Fruit fly (Drosophila melanogaster) whole organism, prepupa: ENCODE data around the gene CG7091.

ENCODE experiments used
- CG10669 ChIP-seq: fragments of 200-800 bp; sonication (Bioruptor generic); optimal IDR thresholded peaks from 3 replicates; lab custom pipeline; 2018; ENCODE audit warnings: missing biosample characterization, mild to moderate bottlenecking, missing genetic modification characterization, moderate library complexity
- CG11294 ChIP-seq: fragments of 200-800 bp; sonication (Bioruptor generic); IDR thresholded peaks from 2 replicates; pipeline ENCODE4 v1.3.6; 2022; ENCODE audit warnings: missing biosample characterization, missing genetic modification characterization
- CG11762 ChIP-seq: fragments of 200-800 bp; sonication (Bioruptor generic); optimal IDR thresholded peaks from 3 replicates; lab custom pipeline; 2016; ENCODE audit warnings: missing biosample characterization, missing genetic modification characterization; ENCODE audit not compliant: insufficient read depth
- CG11902 ChIP-seq: fragments of 200-800 bp; sonication (Bioruptor generic); optimal IDR thresholded peaks from 3 replicates; lab custom pipeline; 2016; ENCODE audit warnings: missing biosample characterization, missing genetic modification characterization
- CG16779 ChIP-seq: fragments of 200-800 bp; sonication (Bioruptor generic); optimal IDR thresholded peaks from 3 replicates; lab custom pipeline; 2017; ENCODE audit warnings: missing biosample characterization, mild to moderate bottlenecking, missing genetic modification characterization
- CG31627 ChIP-seq: fragments of 200-800 bp; sonication (Bioruptor generic); optimal IDR thresholded peaks from 3 replicates; lab custom pipeline; 2016; ENCODE audit warnings: missing biosample characterization, missing genetic modification characterization
- CG32006 ChIP-seq: fragments of 200-800 bp; sonication (Bioruptor generic); optimal IDR thresholded peaks from 3 replicates; lab custom pipeline; 2017; ENCODE audit warnings: missing biosample characterization, mild to moderate bottlenecking, missing genetic modification characterization
- CG3919 ChIP-seq: fragments of 200-800 bp; sonication (Bioruptor generic); optimal IDR thresholded peaks from 3 replicates; lab custom pipeline; 2016; ENCODE audit warnings: missing biosample characterization, missing genetic modification characterization
- CG4318 ChIP-seq: fragments of 200-800 bp; sonication (Bioruptor generic); optimal IDR thresholded peaks from 3 replicates; lab custom pipeline; 2017; ENCODE audit warnings: missing biosample characterization, mild to moderate bottlenecking, missing genetic modification characterization
- CG6163 ChIP-seq: fragments of 200-800 bp; sonication (Bioruptor generic); IDR thresholded peaks from 3 replicates; pipeline ENCODE4 v1.3.6; 2022; ENCODE audit warnings: missing biosample characterization, missing genetic modification characterization
- CG6276 ChIP-seq: fragments of 200-800 bp; sonication (Bioruptor generic); optimal IDR thresholded peaks from 2 replicates; lab custom pipeline; 2017; ENCODE audit warnings: missing biosample characterization, mild to moderate bottlenecking, missing genetic modification characterization
- CG6792 ChIP-seq: fragments of 200-800 bp; sonication (Bioruptor generic); optimal IDR thresholded peaks from 3 replicates; lab custom pipeline; 2016; ENCODE audit warnings: missing biosample characterization, missing genetic modification characterization
- CG6808 ChIP-seq: fragments of 200-800 bp; sonication (Bioruptor generic); optimal IDR thresholded peaks from 3 replicates; lab custom pipeline; 2017; ENCODE audit warnings: missing biosample characterization, missing genetic modification characterization, mild to moderate bottlenecking, moderate library complexity, missing genetic modification reagents
- CG6854 ChIP-seq: fragments of 200-800 bp; sonication (Bioruptor generic); optimal IDR thresholded peaks from 2 replicates; lab custom pipeline; 2017; ENCODE audit warnings: missing biosample characterization, mild to moderate bottlenecking, missing genetic modification characterization
- CG7368 ChIP-seq: fragments of 200-800 bp; sonication (Bioruptor generic); optimal IDR thresholded peaks from 3 replicates; lab custom pipeline; 2016; ENCODE audit warnings: missing biosample characterization, missing genetic modification characterization
- CG8119 ChIP-seq: fragments of 200-800 bp; sonication (Bioruptor generic); IDR thresholded peaks from 3 replicates; pipeline ENCODE4 v1.3.6; 2022; ENCODE audit warnings: missing biosample characterization, missing genetic modification characterization
- CG8319 ChIP-seq: fragments of 200-800 bp; sonication (Bioruptor generic); optimal IDR thresholded peaks from 3 replicates; lab custom pipeline; 2016; ENCODE audit warnings: missing biosample characterization, missing genetic modification characterization
- CG8632 ChIP-seq: fragments of 200-800 bp; sonication (Bioruptor generic); optimal IDR thresholded peaks from 3 replicates; lab custom pipeline; 2016; ENCODE audit warnings: missing biosample characterization, missing genetic modification characterization
- CG9139 ChIP-seq: fragments of 200-800 bp; sonication (Bioruptor generic); optimal IDR thresholded peaks from 3 replicates; lab custom pipeline; 2017; ENCODE audit warnings: missing biosample characterization, mild to moderate bottlenecking, missing genetic modification characterization
- Eip75B ChIP-seq: fragments of 200-800 bp; sonication (Bioruptor generic); optimal IDR thresholded peaks from 3 replicates; lab custom pipeline; 2016; ENCODE audit warnings: missing biosample characterization, missing genetic modification characterization
- Ets21C ChIP-seq: fragments of 200-800 bp; sonication (Bioruptor generic); optimal IDR thresholded peaks from 3 replicates; lab custom pipeline; 2016; ENCODE audit warnings: missing biosample characterization, missing genetic modification characterization
- Ets96B ChIP-seq: fragments of 200-800 bp; optimal IDR thresholded peaks from 2 replicates; lab custom pipeline; 2019; ENCODE audit warnings: missing biosample characterization, mild to moderate bottlenecking, missing genetic modification characterization, moderate library complexity
- Hr38 ChIP-seq: sonication (Bioruptor generic); optimal IDR thresholded peaks from 2 replicates; lab custom pipeline; 2016; ENCODE audit warnings: missing biosample characterization, missing genetic modification characterization
- Hr39 ChIP-seq: fragments of 200-800 bp; sonication (Bioruptor generic); optimal IDR thresholded peaks from 2 replicates; lab custom pipeline; 2016; ENCODE audit warnings: missing biosample characterization, missing genetic modification characterization
- Hr4 ChIP-seq: fragments of 200-800 bp; sonication (Bioruptor generic); optimal IDR thresholded peaks from 3 replicates; lab custom pipeline; 2016; ENCODE audit warnings: missing biosample characterization, missing genetic modification characterization
- Lpt ChIP-seq: fragments of 200-800 bp; sonication (Bioruptor generic); optimal IDR thresholded peaks from 3 replicates; lab custom pipeline; 2016; ENCODE audit warnings: missing biosample characterization, missing genetic modification characterization
- Met ChIP-seq: fragments of 200-800 bp; sonication (Bioruptor generic); optimal IDR thresholded peaks from 3 replicates; lab custom pipeline; 2016; ENCODE audit warnings: missing biosample characterization, missing genetic modification characterization
- OdsH ChIP-seq: fragments of 200-800 bp; sonication (Bioruptor generic); optimal IDR thresholded peaks from 3 replicates; lab custom pipeline; 2016; ENCODE audit warnings: missing biosample characterization, missing genetic modification characterization
- Smox ChIP-seq: fragments of 200-800 bp; sonication (Bioruptor generic); optimal IDR thresholded peaks from 3 replicates; lab custom pipeline; 2016; ENCODE audit warnings: missing biosample characterization, missing genetic modification characterization
- Sox102F ChIP-seq: fragments of 200-800 bp; sonication (Bioruptor generic); optimal IDR thresholded peaks from 2 replicates; lab custom pipeline; 2016; ENCODE audit warnings: missing biosample characterization, mild to moderate bottlenecking, missing genetic modification characterization
- achi ChIP-seq: fragments of 200-800 bp; sonication (Bioruptor generic); optimal IDR thresholded peaks from 3 replicates; lab custom pipeline; 2016; ENCODE audit warnings: missing biosample characterization, missing genetic modification characterization
- acj6 ChIP-seq: fragments of 200-800 bp; sonication (Bioruptor generic); optimal IDR thresholded peaks from 3 replicates; lab custom pipeline; 2016; ENCODE audit warnings: missing biosample characterization, missing genetic modification characterization
- dac ChIP-seq: fragments of 200-800 bp; sonication (Bioruptor generic); optimal IDR thresholded peaks from 2 replicates; lab custom pipeline; 2017; ENCODE audit warnings: missing biosample characterization, mild to moderate bottlenecking, missing genetic modification characterization
- dsx ChIP-seq: fragments of 200-800 bp; optimal IDR thresholded peaks from 3 replicates; lab custom pipeline; 2019; ENCODE audit warnings: missing biosample characterization, mild to moderate bottlenecking, missing genetic modification characterization, moderate library complexity; ENCODE audit not compliant: poor library complexity, severe bottlenecking
- eg ChIP-seq: fragments of 200-800 bp; sonication (Bioruptor generic); IDR thresholded peaks from 3 replicates; pipeline ENCODE4 v1.3.6; 2022; ENCODE audit warnings: missing biosample characterization, missing genetic modification characterization
- fd59A ChIP-seq: fragments of 200-800 bp; sonication (Bioruptor generic); optimal IDR thresholded peaks from 2 replicates; lab custom pipeline; 2017; ENCODE audit warnings: missing biosample characterization, mild to moderate bottlenecking, missing genetic modification characterization, missing genetic modification reagents
- fd85E ChIP-seq: fragments of 200-800 bp; sonication (Bioruptor generic); optimal IDR thresholded peaks from 3 replicates; lab custom pipeline; 2016; ENCODE audit warnings: missing biosample characterization, missing genetic modification characterization
- fkh ChIP-seq: fragments of 200-800 bp; sonication (Bioruptor generic); optimal IDR thresholded peaks from 3 replicates; lab custom pipeline; 2017; ENCODE audit warnings: missing biosample characterization, mild to moderate bottlenecking, missing genetic modification characterization, moderate library complexity
- lz ChIP-seq: fragments of 200-800 bp; sonication (Bioruptor generic); optimal IDR thresholded peaks from 3 replicates; lab custom pipeline; 2016; ENCODE audit warnings: missing biosample characterization, missing genetic modification characterization
- pdm3 ChIP-seq: fragments of 200-800 bp; sonication (Bioruptor generic); optimal IDR thresholded peaks from 3 replicates; lab custom pipeline; 2016; ENCODE audit warnings: missing biosample characterization, missing genetic modification characterization
- salr ChIP-seq, 2 experiments: fragments of 200-800 bp; sonication (Bioruptor generic); optimal IDR thresholded peaks; 3 replicates each; lab custom pipeline; 2016 to 2018; ENCODE audit warnings: missing biosample characterization in 2 of 2, missing genetic modification characterization in 2 of 2, mild to moderate bottlenecking in 1 of 2
- spab ChIP-seq: fragments of 200-800 bp; sonication (Bioruptor generic); optimal IDR thresholded peaks from 2 replicates; lab custom pipeline; 2017; ENCODE audit warnings: missing biosample characterization, mild to moderate bottlenecking, missing genetic modification characterization, missing genetic modification reagents
- ss ChIP-seq, 2 experiments: fragments of 200-800 bp; sonication (Bioruptor generic); optimal IDR thresholded peaks; 2 replicates in 1 of 2; 3 replicates in 1 of 2; lab custom pipeline; 2017 to 2018; ENCODE audit warnings: mild to moderate bottlenecking in 2 of 2, missing biosample characterization in 2 of 2, missing genetic modification characterization in 2 of 2, moderate library complexity in 1 of 2
- topi ChIP-seq: fragments of 200-800 bp; sonication (Bioruptor generic); optimal IDR thresholded peaks from 3 replicates; lab custom pipeline; 2016; ENCODE audit warnings: missing biosample characterization, missing genetic modification characterization

The CG7091 gene

dm6 chr3R:13012351-13012750 lies 34.6 kb downstream of the CG7091 start (continued):
- TF ChIP-seq CG11294 (GFP tag; lab: Robert Waterston, UW), result peak; percentile 51
- TF ChIP-seq topi (GFP tag; lab: Kevin White, UChicago), result peak; percentile 66
- peak; percentile 50 to 55 for TF ChIP-seq salr (GFP tag; optimal IDR thresholded peaks at IDR 0.05; lab: Kevin White, UChicago)
- TF ChIP-seq dac (GFP tag; lab: Kevin White, UChicago), result peak; percentile 77
- peak; percentile 62 for TF ChIP-seq CG8632
- peak; percentile 77 for TF ChIP-seq CG6276
- peak; percentile 64 for TF ChIP-seq CG9139 (GFP tag; lab: Kevin White, UChicago)
- peak; percentile 58 for TF ChIP-seq Eip75B (GFP tag; lab: Kevin White, UChicago)
- TF ChIP-seq Smox, result peak; percentile 68
- peak; percentile 67 for TF ChIP-seq CG10669 (GFP tag; lab: Kevin White, UChicago)
- peak; percentile 69 for TF ChIP-seq CG6808 (GFP tag; lab: Kevin White, UChicago)
- TF ChIP-seq achi (GFP tag; lab: Kevin White, UChicago), result peak; percentile 62
- TF ChIP-seq, all 60 proteins: peak for 55

- TF ChIP-seq dac (GFP tag; lab: Kevin White, UChicago), result no peak
- peak; percentile 59 for TF ChIP-seq CG6163 (GFP tag; lab: Robert Waterston, UW)
Observed at dm6 chr3R:13012990-13013389, 35.2 kb downstream of the CG7091 start.

- TF ChIP-seq Ets21C (GFP tag; lab: Kevin White, UChicago) (no peak), Sox102F (GFP tag; lab: Kevin White, UChicago) (no peak), achi (GFP tag; lab: Kevin White, UChicago) (no peak), CG8319 (GFP tag; lab: Kevin White, UChicago) (no peak), Hr4 (GFP tag; lab: Kevin White, UChicago) (peak; percentile 43), CG11294 (GFP tag; lab: Robert Waterston, UW) (peak; percentile 45; the same call in 1 of the 2 replicates), spab (GFP tag; lab: Kevin White, UChicago) (no peak), eg (peak; percentile 54), Hr38 (GFP tag; lab: Kevin White, UChicago) (no peak), CG16779 (tag; lab: Kevin White, UChicago) (no peak), Met (GFP tag; lab: Kevin White, UChicago) (no peak), fkh (no peak), ss (GFP tag; optimal IDR thresholded peaks at IDR 0.05; lab: Kevin White, UChicago) (no peak), dsx (no peak), dac (GFP tag; lab: Kevin White, UChicago) (no peak), CG6808 (GFP tag; lab: Kevin White, UChicago) (no peak), CG3919 (GFP tag; lab: Kevin White, UChicago) (no peak), Smox (no peak), CG4318 (GFP tag; lab: Kevin White, UChicago) (no peak), CG11902 (GFP tag; lab: Kevin White, UChicago) (no peak), acj6 (GFP tag; lab: Kevin White, UChicago) (no peak), fd85E (no peak), CG32006 (GFP tag; lab: Kevin White, UChicago) (peak; percentile 55), CG8632 (no peak), CG7368 (GFP tag; lab: Kevin White, UChicago) (no peak), CG6163 (GFP tag; lab: Robert Waterston, UW) (peak; percentile 41; the same call in 2 of the 3 replicates), Hr39 (GFP tag; lab: Kevin White, UChicago) (no peak), CG9139 (GFP tag; lab: Kevin White, UChicago) (no peak), CG11762 (no peak), CG8119 (GFP tag; lab: Robert Waterston, UW) (0 out of 3 replicates have a peak, but pooled peaks have one; percentile 18), CG6854 (GFP tag; lab: Kevin White, UChicago) (no peak), OdsH (no peak), CG31627 (GFP tag; lab: Kevin White, UChicago) (no peak), CG6276 (no peak), lz (GFP tag; lab: Kevin White, UChicago) (no peak), salr (GFP tag; optimal IDR thresholded peaks at IDR 0.05; lab: Kevin White, UChicago) (no peak), Lpt (GFP tag; lab: Kevin White, UChicago) (no peak), CG6792 (no peak), fd59A (GFP tag; lab: Kevin White, UChicago) (no peak), pdm3 (GFP tag; lab: Kevin White, UChicago) (no peak), Ets96B (tag; lab: Kevin White, UChicago) (no peak)
Observed at dm6 chr3R:13014168-13014881, 36.5 kb downstream of the CG7091 start.
